Fruit fly (Drosophila melanogaster): Measurements from ENCODE around the gene CG14860.

dm6 chr3R:14890064-14890709 lies 4.4 kb upstream of the CG14860 start, which contains the start of the genes CycC and UQCR-C1:
- TF ChIP-seq sv (GFP tag; optimal IDR thresholded peaks at IDR 0.05) (no peak), Dif (GFP tag; optimal IDR thresholded peaks at IDR 0.05; ENCODE audit: partially characterized antibody) (no peak), Sp1 (GFP tag; optimal IDR thresholded peaks at IDR 0.05) (no peak), usp (GFP tag; optimal IDR thresholded peaks at IDR 0.05) (no peak), CG9705 (GFP tag; optimal IDR thresholded peaks at IDR 0.05) (no peak), Jra (GFP tag; optimal IDR thresholded peaks at IDR 0.05) (no peak), brk (GFP tag; optimal IDR thresholded peaks at IDR 0.05) (no peak), fru (GFP tag; optimal IDR thresholded peaks at IDR 0.05) (no peak)
